Worm (Caenorhabditis elegans): Measurements from ENCODE around the gene pgp-13.
A peak's percentile ranks its signal among the peaks of the same experiment; 100 is the strongest.

DNA sequence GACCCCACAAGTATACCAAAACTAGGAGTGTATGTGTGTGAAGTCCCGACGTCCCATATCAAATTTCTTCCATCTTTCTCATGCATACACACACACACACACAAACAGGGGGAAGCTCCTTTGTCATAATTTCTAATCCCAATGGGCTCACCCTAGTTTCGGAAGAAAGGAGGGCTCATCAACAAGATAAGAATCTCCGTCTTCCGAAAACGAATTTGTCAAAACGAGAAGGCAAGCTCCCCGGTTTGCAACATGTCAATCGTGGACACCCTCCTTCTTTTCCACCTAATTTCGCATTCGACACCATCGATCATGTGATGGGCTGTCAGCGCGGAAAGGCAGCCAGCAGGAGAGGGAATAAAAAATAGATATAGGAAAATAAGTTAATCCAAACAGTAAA, 48.2 kb upstream of the pgp-13 start:
- TF ChIP-seq ama-1 (optimal IDR thresholded peaks at IDR 0.05) (no peak), unc-62 (GFP tag; optimal IDR thresholded peaks at IDR 0.05) (peak; percentile 96), lin-39 (tag; optimal IDR thresholded peaks at IDR 0.05) (peak; percentile 97), elt-1 (tag; optimal IDR thresholded peaks at IDR 0.05) (peak; percentile 87), snpc-4 (tag; optimal IDR thresholded peaks at IDR 0.05) (no peak), nhr-12 (tag; optimal IDR thresholded peaks at IDR 0.05) (no peak), fkh-2 (tag; optimal IDR thresholded peaks at IDR 0.05) (no peak), nfya-1 (tag; optimal IDR thresholded peaks at IDR 0.05; ENCODE audit: insufficient read depth) (peak; percentile 45), nhr-11 (tag; optimal IDR thresholded peaks at IDR 0.05) (no peak), nhr-25 (tag; optimal IDR thresholded peaks at IDR 0.05) (no peak), ceh-16 (tag; optimal IDR thresholded peaks at IDR 0.05) (no peak), fkh-10 (GFP tag; optimal IDR thresholded peaks at IDR 0.05) (no peak), ceh-82 (tag; optimal IDR thresholded peaks at IDR 0.05) (no peak), skn-1 (tag; optimal IDR thresholded peaks at IDR 0.05) (no peak)

Data from whole organism, L3 larva.